Fruit fly (Drosophila melanogaster): Measurements from ENCODE around the gene CG10336.

CG10336 gene

DNA sequence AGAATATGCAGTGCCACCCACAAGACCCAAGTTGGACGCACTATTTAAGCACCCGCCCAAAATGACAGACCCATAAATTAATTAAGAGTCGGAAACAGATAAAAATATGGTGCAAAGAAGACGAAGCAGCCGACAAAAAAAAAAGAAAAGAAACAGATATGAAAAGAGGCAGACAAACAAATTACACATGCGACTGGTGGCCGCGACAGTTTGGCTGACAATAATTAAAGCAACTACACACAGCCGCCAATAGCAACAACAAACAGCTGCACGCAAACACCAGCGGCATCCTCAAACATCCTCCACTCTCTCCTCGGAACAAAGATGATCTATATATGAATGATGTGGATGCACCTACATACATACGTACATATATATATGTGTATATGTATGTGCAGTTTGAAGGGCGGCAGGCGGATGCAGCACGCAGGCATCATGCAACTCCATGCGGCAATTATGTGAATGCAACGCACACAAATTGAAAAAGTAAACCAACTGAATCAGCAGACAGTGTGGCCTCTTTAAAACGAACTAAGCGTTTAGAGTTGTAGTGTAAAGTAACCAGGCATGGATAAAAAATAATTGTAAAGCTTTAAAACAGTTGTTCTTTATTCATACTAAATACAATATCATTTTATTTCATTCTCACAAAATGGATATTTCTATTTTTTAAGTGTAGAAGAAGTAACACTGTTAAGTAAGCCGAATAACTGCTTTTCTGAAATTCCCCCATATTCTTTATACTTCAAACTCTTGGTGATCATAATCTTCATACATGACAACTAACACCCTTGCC lies 41.3 kb upstream of the CG10336 start (continued):
- peak; percentile 56 for TF ChIP-seq nmo (GFP tag; optimal IDR thresholded peaks at IDR 0.05)
- TF ChIP-seq jing (GFP tag; optimal IDR thresholded peaks at IDR 0.05), result no peak
- peak; percentile 53 for TF ChIP-seq CG11504 (tag; optimal IDR thresholded peaks at IDR 0.05)
- no peak for TF ChIP-seq E2f2 (GFP tag; IDR thresholded peaks at IDR 0.05)
- 0 out of 3 replicates have a peak, but pooled peaks have one; percentile 5 for TF ChIP-seq otp (GFP tag; IDR thresholded peaks at IDR 0.05)
- TF ChIP-seq amos (GFP tag; IDR thresholded peaks at IDR 0.05; ENCODE audit: partially characterized antibody), result no peak
- TF ChIP-seq run (tag; optimal IDR thresholded peaks at IDR 0.05), result no peak
- peak; percentile 73 for TF ChIP-seq gem (tag; optimal IDR thresholded peaks at IDR 0.05)
- peak; percentile 18 for TF ChIP-seq dmrt99B (tag; optimal IDR thresholded peaks at IDR 0.05)
- 0 out of 2 replicates have a peak, but pooled peaks have one; percentile 19 for TF ChIP-seq ranshi (GFP tag; IDR thresholded peaks at IDR 0.05)
- peak; percentile 2 for TF ChIP-seq CG15269 (tag; optimal IDR thresholded peaks at IDR 0.05)
- TF ChIP-seq CG12219 (GFP tag; optimal IDR thresholded peaks at IDR 0.05), result peak; percentile 3
- no peak for TF ChIP-seq al (GFP tag; IDR thresholded peaks at IDR 0.05)
- no peak for TF ChIP-seq CG12071 (GFP tag; optimal IDR thresholded peaks at IDR 0.05)
- no peak for TF ChIP-seq eyg (GFP tag; optimal IDR thresholded peaks at IDR 0.05)
- TF ChIP-seq cad (GFP tag; optimal IDR thresholded peaks at IDR 0.05), result no peak
- no peak for TF ChIP-seq Camta (GFP tag; optimal IDR thresholded peaks at IDR 0.05)
- peak; percentile 35; the same call in 1 of the 2 replicates for TF ChIP-seq esg (GFP tag; conservative IDR thresholded peaks at IDR 0.05)
- no peak for TF ChIP-seq gce (GFP tag; IDR thresholded peaks at IDR 0.05)
- peak; percentile 28 for TF ChIP-seq D19A (tag; optimal IDR thresholded peaks at IDR 0.05)
- no peak for TF ChIP-seq CG34376 (GFP tag; optimal IDR thresholded peaks at IDR 0.05)
- no peak for TF ChIP-seq ind (GFP tag; optimal IDR thresholded peaks at IDR 0.05)
- no peak for TF ChIP-seq twi (tag; optimal IDR thresholded peaks at IDR 0.05)
- peak in 1 of 3 experiments; percentile 66 for TF ChIP-seq lola (GFP tag; optimal IDR thresholded peaks at IDR 0.05)
- peak; percentile 15 for TF ChIP-seq Lhr (GFP tag; optimal IDR thresholded peaks at IDR 0.05)
- peak; percentile 20 for TF ChIP-seq lilli (GFP tag; optimal IDR thresholded peaks at IDR 0.05)
- TF ChIP-seq crp (GFP tag; optimal IDR thresholded peaks at IDR 0.05), result no peak
- TF ChIP-seq CG16863 (GFP tag; optimal IDR thresholded peaks at IDR 0.05), result peak; percentile 12
- TF ChIP-seq Atf-2 (GFP tag; optimal IDR thresholded peaks at IDR 0.05), result no peak
- TF ChIP-seq CG7839 (tag; optimal IDR thresholded peaks at IDR 0.05), result peak; percentile 35
- TF ChIP-seq zfh1 (GFP tag; IDR thresholded peaks at IDR 0.05), result peak; percentile 53; the same call in 1 of the 3 replicates
- peak; percentile 61 for TF ChIP-seq Oli (tag; optimal IDR thresholded peaks at IDR 0.05)
- TF ChIP-seq ap (GFP tag; IDR thresholded peaks at IDR 0.05), result no peak
- TF ChIP-seq dmrt11E (tag; optimal IDR thresholded peaks at IDR 0.05), result peak; percentile 59
- peak; percentile 50 for TF ChIP-seq CG17328 (GFP tag; IDR thresholded peaks at IDR 0.05)
- TF ChIP-seq Sry-δ (GFP tag; optimal IDR thresholded peaks at IDR 0.05), result no peak
- TF ChIP-seq jumu (GFP tag; optimal IDR thresholded peaks at IDR 0.05), result no peak
- TF ChIP-seq CG14965 (GFP tag; optimal IDR thresholded peaks at IDR 0.05; ENCODE audit: borderline replicate concordance), result no peak
- TF ChIP-seq dm (GFP tag; optimal IDR thresholded peaks at IDR 0.05), result peak; percentile 16
- no peak for TF ChIP-seq NFAT (GFP tag; IDR thresholded peaks at IDR 0.05)
- TF ChIP-seq Blimp-1 (GFP tag; optimal IDR thresholded peaks at IDR 0.05), result peak; percentile 10
- no peak for TF ChIP-seq CG5245 (GFP tag; optimal IDR thresholded peaks at IDR 0.05)
- TF ChIP-seq CG10543 (GFP tag; optimal IDR thresholded peaks at IDR 0.05), result no peak
- TF ChIP-seq slbo (GFP tag; IDR thresholded peaks at IDR 0.05), result peak; percentile 26; the same call in 1 of the 2 replicates
- peak; percentile 7 for TF ChIP-seq Hmr (GFP tag; optimal IDR thresholded peaks at IDR 0.05)
- peak; percentile 6 for TF ChIP-seq ATbp (GFP tag; optimal IDR thresholded peaks at IDR 0.05)
- 0 out of 2 replicates have a peak, but pooled peaks have one; percentile 4 for TF ChIP-seq dimm (GFP tag; IDR thresholded peaks at IDR 0.05)
- no peak for TF ChIP-seq sc (optimal IDR thresholded peaks at IDR 0.05)
- peak; percentile 7 for TF ChIP-seq sc (GFP tag; optimal IDR thresholded peaks at IDR 0.05)
